Fruit fly (Drosophila melanogaster) Kc167 (cell line): ENCODE data around the gene Non2.

ENCODE experiments used
- Myc ChIP-seq: fragments of >200 bp; optimal IDR thresholded peaks from 2 replicates; lab custom pipeline; 2017; ENCODE audit warnings: missing external identifiers
- Sin3A ChIP-seq: fragments of >200 bp; optimal IDR thresholded peaks from 2 replicates; lab custom pipeline; 2018; ENCODE audit warnings: missing external identifiers
- h ChIP-seq: fragments of >200 bp; optimal IDR thresholded peaks from 3 replicates; lab custom pipeline; 2018; ENCODE audit warnings: missing external identifiers
- insv ChIP-seq: fragments of >200 bp; optimal IDR thresholded peaks from 3 replicates; lab custom pipeline; 2018; ENCODE audit warnings: missing external identifiers
- psq ChIP-seq: fragments of >200 bp; optimal IDR thresholded peaks from 2 replicates; lab custom pipeline; 2017; ENCODE audit warnings: missing external identifiers
- ttk ChIP-seq: sonication (Bioruptor generic); optimal IDR thresholded peaks from 2 replicates; lab custom pipeline; 2017; ENCODE audit warnings: missing external identifiers

The Non2 gene

dm6 chr3L:2799110-2799618, 32.4 kb downstream of the Non2 start:
- TF ChIP-seq Sin3A (lab: Kevin White, UChicago) = no peak
- TF ChIP-seq h = no peak
- no peak for TF ChIP-seq psq (lab: Kevin White, UChicago)
- no peak for TF ChIP-seq insv (lab: Kevin White, UChicago)
- no peak for TF ChIP-seq ttk (lab: Kevin White, UChicago)
- no peak for TF ChIP-seq Myc

DNA sequence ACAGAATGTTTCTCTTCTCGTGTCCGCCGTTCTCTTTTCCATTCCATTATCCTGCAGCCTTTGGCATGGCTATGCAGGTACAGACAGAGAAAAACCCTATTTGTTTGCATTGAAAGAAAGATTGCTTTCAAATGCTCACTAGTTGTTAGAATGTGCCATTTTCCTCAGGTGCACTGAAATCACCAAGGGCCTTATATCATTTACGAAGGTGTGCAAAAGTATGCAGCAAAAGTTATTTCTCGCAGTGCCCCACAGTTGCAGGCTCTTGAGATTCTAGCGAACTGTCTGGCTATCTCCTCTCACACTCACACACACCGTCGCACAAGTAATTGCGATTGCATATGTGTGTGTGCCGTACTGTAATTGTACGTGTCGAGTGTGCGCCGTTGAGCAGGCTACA, 33.5 kb downstream of the Non2 start:
- no peak for TF ChIP-seq insv (lab: Kevin White, UChicago)
- no peak for TF ChIP-seq ttk (lab: Kevin White, UChicago)
- TF ChIP-seq psq (lab: Kevin White, UChicago) = no peak
- TF ChIP-seq h = no peak
- TF ChIP-seq Myc = no peak
- no peak for TF ChIP-seq Sin3A (lab: Kevin White, UChicago)

DNA sequence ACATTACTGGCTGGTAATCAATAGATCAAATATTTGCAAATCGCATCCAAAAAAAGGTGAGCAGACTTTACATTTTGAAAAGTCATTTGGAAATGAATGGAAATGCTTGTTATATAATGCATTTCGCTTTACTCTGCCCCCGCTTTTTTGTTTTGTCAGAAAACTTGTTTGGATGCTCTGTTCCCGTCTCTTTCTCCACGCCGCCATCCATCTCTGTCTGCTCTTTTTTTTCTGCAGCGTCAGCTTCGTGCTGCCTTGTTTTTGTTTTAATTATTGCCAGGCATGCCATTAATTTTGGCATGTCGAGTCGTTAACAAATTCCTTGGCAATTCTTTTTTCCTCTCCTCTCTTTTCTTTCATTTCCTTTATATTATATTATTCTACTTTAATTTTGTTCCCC, 34.6 kb downstream of the Non2 start:
- TF ChIP-seq psq (lab: Kevin White, UChicago) (no peak), h (no peak)

DNA sequence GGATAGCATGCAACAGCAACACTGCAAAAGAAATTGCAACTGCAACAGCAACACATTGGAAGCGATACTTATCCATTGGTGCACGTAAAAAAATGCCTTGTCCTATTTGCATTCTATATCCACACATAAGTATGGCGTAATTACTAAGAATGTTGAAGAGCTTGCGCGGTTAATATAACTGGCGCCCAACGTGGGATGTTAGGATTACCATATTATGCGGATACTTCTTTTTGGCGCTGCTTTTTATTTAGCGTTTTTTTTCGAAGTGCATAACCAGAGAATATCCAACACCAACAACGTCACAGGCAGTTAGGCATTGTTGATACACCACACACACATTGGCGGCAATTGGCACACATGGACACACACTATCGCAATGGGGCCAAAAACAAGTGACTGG, 35.3 kb downstream of the Non2 start:
- TF ChIP-seq Sin3A (lab: Kevin White, UChicago) (no peak), psq (lab: Kevin White, UChicago) (no peak), Myc (no peak), insv (lab: Kevin White, UChicago) (no peak), ttk (lab: Kevin White, UChicago) (no peak), h (no peak)

DNA sequence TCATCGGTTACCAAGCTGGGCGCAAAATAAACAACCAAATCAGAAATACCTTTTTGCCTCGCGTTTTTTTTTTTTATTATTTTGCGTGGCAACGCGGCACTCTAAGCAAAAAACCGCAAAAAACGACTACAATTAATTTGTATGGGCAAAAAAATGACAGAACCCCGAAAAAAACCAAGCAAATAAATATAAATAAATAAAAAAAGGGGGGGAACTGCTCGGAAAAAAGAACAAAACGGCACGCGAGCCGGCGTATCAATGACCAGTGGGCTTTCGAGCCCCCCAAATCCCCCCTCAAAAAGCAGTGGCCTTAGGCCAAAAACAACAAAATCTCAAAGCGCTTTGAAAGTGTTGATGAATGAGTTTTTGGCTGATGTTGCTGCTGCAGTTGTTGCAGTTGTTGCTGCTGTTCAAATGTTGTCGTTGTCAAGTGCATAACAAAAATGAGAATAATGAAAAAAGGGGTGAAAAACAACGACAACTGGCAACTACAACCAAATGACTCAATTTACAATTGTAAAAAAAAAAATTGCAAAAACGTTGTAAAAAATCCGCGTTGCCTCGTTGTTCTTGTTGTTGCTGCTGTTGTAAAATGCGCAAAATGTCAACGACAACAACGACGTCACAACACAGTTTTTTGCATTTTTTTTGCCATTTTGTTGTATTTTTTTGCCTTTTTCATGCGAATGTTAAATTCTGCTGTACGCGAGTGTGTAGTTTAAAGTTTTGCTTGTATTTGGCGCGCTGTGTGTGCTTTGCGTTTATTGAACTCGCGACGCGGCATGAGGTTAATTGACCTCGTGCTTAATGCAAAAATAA, 38.5 kb downstream of the Non2 start:
- TF ChIP-seq Sin3A (lab: Kevin White, UChicago) (no peak), h (no peak), insv (lab: Kevin White, UChicago) (no peak), ttk (lab: Kevin White, UChicago) (no peak), Myc (no peak), psq (lab: Kevin White, UChicago) (no peak)

- TF ChIP-seq ttk (lab: Kevin White, UChicago) (no peak), h (no peak), Myc (no peak), Sin3A (lab: Kevin White, UChicago) (no peak)
Observed at dm6 chr3L:2805956-2806527, 39.2 kb downstream of the Non2 start.

DNA sequence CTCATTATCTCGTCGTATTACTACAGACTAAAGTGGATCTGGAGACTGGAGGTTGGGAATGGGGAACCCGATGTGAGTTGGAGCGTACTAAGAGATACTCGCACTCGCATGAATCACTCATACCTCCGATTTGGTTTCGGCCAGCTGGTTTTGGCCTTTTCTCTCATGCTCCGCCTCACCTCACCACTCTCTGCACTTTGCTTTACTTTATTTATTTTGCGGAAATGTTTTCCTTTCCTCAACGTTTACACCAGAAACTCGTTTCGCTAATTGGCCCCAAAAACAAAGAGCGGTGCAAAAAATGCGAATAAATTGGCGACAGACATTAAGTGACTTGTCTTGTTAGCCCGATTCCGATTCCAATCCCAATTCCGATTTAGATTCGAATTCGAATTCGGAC, 40.6 kb downstream of the Non2 start:
- TF ChIP-seq insv (lab: Kevin White, UChicago) (no peak), Myc (no peak), ttk (lab: Kevin White, UChicago) (no peak)

- TF ChIP-seq Myc (no peak), insv (lab: Kevin White, UChicago) (no peak), ttk (lab: Kevin White, UChicago) (no peak), h (no peak), psq (lab: Kevin White, UChicago) (no peak), Sin3A (lab: Kevin White, UChicago) (no peak)
Observed at dm6 chr3L:2808278-2808892, 41.6 kb downstream of the Non2 start.

DNA sequence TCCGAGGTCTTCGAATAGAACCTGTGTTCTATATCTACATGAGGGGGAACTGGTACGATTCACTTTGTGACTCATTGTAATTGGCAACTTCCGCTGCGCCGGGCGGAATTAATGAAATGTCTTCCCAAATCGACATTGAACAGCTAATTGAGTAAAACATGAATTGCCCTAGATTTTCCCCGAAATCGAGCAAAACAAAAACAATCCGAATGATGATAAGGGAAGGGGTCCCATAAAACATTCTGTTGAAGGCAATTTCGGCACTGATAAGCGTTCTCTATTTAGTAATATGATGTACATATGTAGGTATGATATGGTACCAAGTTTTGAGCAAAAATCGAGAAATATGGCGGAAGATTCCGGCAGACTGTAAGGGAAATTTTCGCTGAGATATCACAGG, 43.0 kb downstream of the Non2 start:
- TF ChIP-seq Sin3A (lab: Kevin White, UChicago) (no peak), Myc (no peak), ttk (lab: Kevin White, UChicago) (no peak), psq (lab: Kevin White, UChicago) (no peak), insv (lab: Kevin White, UChicago) (no peak), h (no peak)

DNA sequence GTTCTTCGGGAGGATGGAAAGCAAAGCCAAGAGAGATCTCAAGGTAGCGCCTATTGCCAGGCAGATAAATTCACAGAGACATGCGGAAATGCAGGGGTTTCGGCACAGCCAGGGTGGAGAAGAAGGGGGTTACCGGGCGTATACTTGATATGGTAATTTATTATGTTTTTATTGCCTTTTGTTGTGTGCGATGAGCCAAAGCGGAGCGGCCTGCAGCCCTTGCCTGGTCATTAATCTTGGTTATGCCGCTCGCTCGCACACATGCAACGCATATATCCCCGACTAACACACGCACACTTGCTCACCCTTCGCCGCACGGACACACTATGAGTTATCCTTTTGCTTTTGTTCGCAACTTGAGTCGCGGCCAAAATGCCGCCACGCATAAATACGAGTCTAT, 49.9 kb downstream of the Non2 start:
- no peak for TF ChIP-seq Myc
- TF ChIP-seq psq (lab: Kevin White, UChicago) = no peak
- TF ChIP-seq ttk (lab: Kevin White, UChicago) = no peak
- TF ChIP-seq Sin3A (lab: Kevin White, UChicago) = no peak
- no peak for TF ChIP-seq h
- no peak for TF ChIP-seq insv (lab: Kevin White, UChicago)

dm6 chr3L:2817872-2818271, 51.1 kb downstream of the Non2 start:
- no peak for TF ChIP-seq psq (lab: Kevin White, UChicago)
- no peak for TF ChIP-seq ttk (lab: Kevin White, UChicago)
- no peak for TF ChIP-seq Myc
- TF ChIP-seq h = no peak
- TF ChIP-seq insv (lab: Kevin White, UChicago) = no peak
- no peak for TF ChIP-seq Sin3A (lab: Kevin White, UChicago)
